Fruit fly (Drosophila melanogaster): ENCODE measurements around the gene rump.
A peak's percentile ranks its signal among the peaks of the same experiment; 100 is the strongest.

The rump gene

dm6 chr3R:9551659-9552435 lies 41.7 kb upstream of the rump start, which contains the start of the genes mura and RnpS1:
mura (minus strand) TSS chr3R:9551806.
RnpS1 (plus strand) TSS chr3R:9552034.
- TF ChIP-seq dimm (GFP tag; IDR thresholded peaks at IDR 0.05) (no peak), Hr78 (GFP tag; optimal IDR thresholded peaks at IDR 0.05) (peak in 1 of 2 experiments; percentile 95), Med (GFP tag) (peak; percentile 52), her (GFP tag; optimal IDR thresholded peaks at IDR 0.05) (peak; percentile 24), CG14710 (tag; optimal IDR thresholded peaks at IDR 0.05) (peak; percentile 73), CG2199 (GFP tag; IDR thresholded peaks at IDR 0.05) (no peak), Stat92E (GFP tag; optimal IDR thresholded peaks at IDR 0.05) (no peak), corto (GFP tag; optimal IDR thresholded peaks at IDR 0.05) (no peak), sqz (GFP tag; optimal IDR thresholded peaks at IDR 0.05) (peak; percentile 59), pho (GFP tag; optimal IDR thresholded peaks at IDR 0.05) (no peak), Dp (GFP tag; optimal IDR thresholded peaks at IDR 0.05) (no peak), CG12391 (tag; optimal IDR thresholded peaks at IDR 0.05) (peak; percentile 27), ranshi (GFP tag; IDR thresholded peaks at IDR 0.05) (no peak), cas (GFP tag; IDR thresholded peaks at IDR 0.05) (no peak), CG10543 (GFP tag; optimal IDR thresholded peaks at IDR 0.05) (peak; percentile 55), ftz-f1 (GFP tag; optimal IDR thresholded peaks at IDR 0.05) (peak; percentile 90), CG15601 (tag; optimal IDR thresholded peaks at IDR 0.05) (peak; percentile 43), tgo (GFP tag; IDR thresholded peaks at IDR 0.05) (no peak), gfzf (GFP tag; optimal IDR thresholded peaks at IDR 0.05) (peak; percentile 77), sug (tag; optimal IDR thresholded peaks at IDR 0.05) (peak; percentile 61), gsb-n (tag; optimal IDR thresholded peaks at IDR 0.05) (peak; percentile 42), Fer1 (GFP tag; optimal IDR thresholded peaks at IDR 0.05) (peak; percentile 31), pzg (GFP tag; optimal IDR thresholded peaks at IDR 0.05) (peak; percentile 56), maf-S (GFP tag; optimal IDR thresholded peaks at IDR 0.05) (no peak), nmo (GFP tag; optimal IDR thresholded peaks at IDR 0.05) (peak; percentile 38), gem (tag; optimal IDR thresholded peaks at IDR 0.05) (peak; percentile 25), Meics (GFP tag; optimal IDR thresholded peaks at IDR 0.05) (no peak), Nf-YC (tag; optimal IDR thresholded peaks at IDR 0.05) (peak; percentile 14), CG8290 (GFP tag; optimal IDR thresholded peaks at IDR 0.05) (no peak), CG8290 (tag; optimal IDR thresholded peaks at IDR 0.05) (no peak), CG43689 (GFP tag; IDR thresholded peaks at IDR 0.05) (no peak), CG34224 (GFP tag; IDR thresholded peaks at IDR 0.05; ENCODE audit: partially characterized antibody) (no peak), CG6272 (GFP tag; IDR thresholded peaks at IDR 0.05) (no peak), MBD-R2 (GFP tag; IDR thresholded peaks at IDR 0.05) (no peak), Six4 (GFP tag; optimal IDR thresholded peaks at IDR 0.05) (no peak), CG14667 (GFP tag; IDR thresholded peaks at IDR 0.05) (no peak), CG12659 (GFP tag; optimal IDR thresholded peaks at IDR 0.05) (peak; percentile 43), MESR4 (GFP tag; optimal IDR thresholded peaks at IDR 0.05) (peak; percentile 72), CG10267 (tag; optimal IDR thresholded peaks at IDR 0.05) (peak; percentile 59), kah (GFP tag; optimal IDR thresholded peaks at IDR 0.05) (peak; percentile 53), Deaf1 (tag; optimal IDR thresholded peaks at IDR 0.05) (no peak), CG6813 (GFP tag; optimal IDR thresholded peaks at IDR 0.05) (no peak), CG9797 (GFP tag; optimal IDR thresholded peaks at IDR 0.05) (peak; percentile 89), CG2116 (GFP tag; optimal IDR thresholded peaks at IDR 0.05) (peak; percentile 25), CG17829 (tag; optimal IDR thresholded peaks at IDR 0.05) (peak; percentile 11), CG30020 (tag; optimal IDR thresholded peaks at IDR 0.05) (peak; percentile 36), ewg (GFP tag; optimal IDR thresholded peaks at IDR 0.05) (peak; percentile 56), zfh2 (GFP tag; optimal IDR thresholded peaks at IDR 0.05) (no peak), CG8765 (GFP tag; IDR thresholded peaks at IDR 0.05) (no peak)
